Fruit fly (Drosophila melanogaster): ENCODE data around the gene Wnt5.
A peak's percentile ranks its signal among the peaks of the same experiment; 100 is the strongest.

Gene Wnt5

dm6 chrX:18479307-18480134 is 25.7 kb downstream of the Wnt5 start, which contains the start of gene CG32547 (continued):
- TF ChIP-seq Spps (tag; optimal IDR thresholded peaks at IDR 0.05): no peak
- no peak for TF ChIP-seq NK7.1 (GFP tag; optimal IDR thresholded peaks at IDR 0.05)
- no peak for TF ChIP-seq wek (GFP tag; optimal IDR thresholded peaks at IDR 0.05)
- no peak for TF ChIP-seq CG7556 (GFP tag; optimal IDR thresholded peaks at IDR 0.05)
- no peak for TF ChIP-seq prd (optimal IDR thresholded peaks at IDR 0.05)
- TF ChIP-seq prd (GFP tag; IDR thresholded peaks at IDR 0.05): peak; percentile 17; the same call in 1 of the 3 replicates
- TF ChIP-seq HHEX (GFP tag; optimal IDR thresholded peaks at IDR 0.05): no peak
- TF ChIP-seq yki (optimal IDR thresholded peaks at IDR 0.05): no peak
- TF ChIP-seq tna (GFP tag; IDR thresholded peaks at IDR 0.05; ENCODE audit: partially characterized antibody): no peak
- TF ChIP-seq Sin3A (optimal IDR thresholded peaks at IDR 0.05): no peak
- no peak for TF ChIP-seq CG2116 (GFP tag; optimal IDR thresholded peaks at IDR 0.05)
- no peak for TF ChIP-seq bab2 (GFP tag; optimal IDR thresholded peaks at IDR 0.05)
- no peak for TF ChIP-seq ewg (GFP tag; optimal IDR thresholded peaks at IDR 0.05)
- TF ChIP-seq CG4820 (GFP tag; optimal IDR thresholded peaks at IDR 0.05): no peak
- peak; percentile 28; the same call in 1 of the 2 replicates for TF ChIP-seq CG32532 (GFP tag; IDR thresholded peaks at IDR 0.05)
- TF ChIP-seq gcm (GFP tag; optimal IDR thresholded peaks at IDR 0.05): no peak
- TF ChIP-seq CG8478 (optimal IDR thresholded peaks at IDR 0.05): no peak
- no peak for TF ChIP-seq CG7745 (tag; optimal IDR thresholded peaks at IDR 0.05)
- TF ChIP-seq Elba2 (GFP tag; optimal IDR thresholded peaks at IDR 0.05): no peak
- TF ChIP-seq ase (GFP tag; IDR thresholded peaks at IDR 0.05): no peak
- TF ChIP-seq hkb (optimal IDR thresholded peaks at IDR 0.05): no peak
- TF ChIP-seq hkb (GFP tag; IDR thresholded peaks at IDR 0.05): no peak
- TF ChIP-seq CG4730 (GFP tag; IDR thresholded peaks at IDR 0.05): no peak
- no peak for TF ChIP-seq sna (GFP tag; IDR thresholded peaks at IDR 0.05; ENCODE audit: partially characterized antibody)
- no peak for TF ChIP-seq kni (GFP tag; optimal IDR thresholded peaks at IDR 0.05)
- TF ChIP-seq sqz (GFP tag; optimal IDR thresholded peaks at IDR 0.05): no peak
- TF ChIP-seq Bgb (GFP tag; IDR thresholded peaks at IDR 0.05; ENCODE audit: partially characterized antibody): 0 out of 2 replicates have a peak, but pooled peaks have one; percentile 17
- TF ChIP-seq disco-r (GFP tag; optimal IDR thresholded peaks at IDR 0.05): no peak
- no peak for TF ChIP-seq CG6175 (GFP tag; IDR thresholded peaks at IDR 0.05)
- no peak for TF ChIP-seq CG3995 (GFP tag; optimal IDR thresholded peaks at IDR 0.05)
- TF ChIP-seq CG9609 (GFP tag; optimal IDR thresholded peaks at IDR 0.05): no peak
- TF ChIP-seq cas (GFP tag; IDR thresholded peaks at IDR 0.05): no peak
- no peak for TF ChIP-seq tgo (GFP tag; IDR thresholded peaks at IDR 0.05)
- no peak for TF ChIP-seq chn (GFP tag; optimal IDR thresholded peaks at IDR 0.05)
- no peak for TF ChIP-seq Eip74EF (GFP tag; optimal IDR thresholded peaks at IDR 0.05)
- TF ChIP-seq CG6654 (GFP tag; optimal IDR thresholded peaks at IDR 0.05): no peak
- TF ChIP-seq slbo (GFP tag; IDR thresholded peaks at IDR 0.05): no peak
- no peak for TF ChIP-seq btn (GFP tag; optimal IDR thresholded peaks at IDR 0.05)
- no peak for TF ChIP-seq CG9727 (GFP tag; optimal IDR thresholded peaks at IDR 0.05)
- TF ChIP-seq GATAe (GFP tag; conservative IDR thresholded peaks at IDR 0.05): no peak
- no peak for TF ChIP-seq chinmo (GFP tag; IDR thresholded peaks at IDR 0.05; ENCODE audit: partially characterized antibody)
- TF ChIP-seq ind (GFP tag; optimal IDR thresholded peaks at IDR 0.05): peak; percentile 16
- TF ChIP-seq CG9437 (GFP tag; optimal IDR thresholded peaks at IDR 0.05): no peak
- no peak for TF ChIP-seq CG2129 (GFP tag; IDR thresholded peaks at IDR 0.05; ENCODE audit: partially characterized antibody)
- TF ChIP-seq cad (GFP tag; optimal IDR thresholded peaks at IDR 0.05): no peak
- no peak for TF ChIP-seq Lpt (GFP tag; optimal IDR thresholded peaks at IDR 0.05)
- TF ChIP-seq CG13296 (GFP tag; optimal IDR thresholded peaks at IDR 0.05): no peak
- TF ChIP-seq Nf-YA (GFP tag; IDR thresholded peaks at IDR 0.05): no peak
- no peak for TF ChIP-seq CG11456 (GFP tag; IDR thresholded peaks at IDR 0.05)
- TF ChIP-seq CG13775 (GFP tag; optimal IDR thresholded peaks at IDR 0.05): no peak
- TF ChIP-seq Mad (GFP tag; optimal IDR thresholded peaks at IDR 0.05): no peak
- TF ChIP-seq ttk (GFP tag; IDR thresholded peaks at IDR 0.05): no peak

Data from whole organism, embryonic.